Worm (Caenorhabditis elegans) whole organism, L4/young adult: Measurements from ENCODE around the gene H10E21.5.

ENCODE experiments used
- W03F9.2 ChIP-seq: fragments of 150-350 bp; optimal IDR thresholded peaks from 2 replicates; lab custom pipeline; 2014; ENCODE audit warnings: missing biosample characterization, missing genetic modification characterization
- dao-5 ChIP-seq: sonication (generic microtip); optimal IDR thresholded peaks from 2 replicates; lab custom pipeline; 2016; ENCODE audit warnings: missing genotype, missing genetic modification characterization, moderate library complexity, missing compliant biosample characterization
- him-1 ChIP-seq: sonication (generic microtip); optimal IDR thresholded peaks from 2 replicates; lab custom pipeline; 2016; ENCODE audit warnings: missing genotype, missing genetic modification reagents, missing genetic modification characterization, missing compliant biosample characterization

H10E21.5 gene

DNA sequence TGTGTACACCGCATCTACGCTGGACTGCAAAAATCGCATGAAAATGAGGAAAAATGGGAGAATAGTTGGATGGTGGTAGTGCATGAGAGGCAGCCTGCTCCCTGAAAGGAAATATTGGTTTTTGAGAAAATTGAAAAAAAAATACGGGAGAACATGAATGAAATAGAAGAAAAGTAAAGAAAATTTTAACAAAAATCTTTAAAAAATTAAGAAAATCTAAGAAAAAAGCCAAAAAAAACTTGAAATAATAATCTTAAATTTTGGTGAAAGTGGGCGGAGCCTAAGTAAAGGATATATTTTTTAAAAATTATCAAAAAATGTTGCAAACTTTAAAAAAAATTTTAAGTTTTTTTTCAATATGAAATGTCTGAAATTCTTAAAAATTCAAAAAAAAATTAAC is at the start of gene H10E21.5:
H10E21.5 (minus strand) TSS at position 101 of the 400 bp plus-strand sequence.
- TF ChIP-seq dao-5 (tag; lab: Kevin White, UChicago) (no peak), him-1 (no peak), W03F9.2 (tag; lab: Kevin White, UChicago) (no peak)

DNA sequence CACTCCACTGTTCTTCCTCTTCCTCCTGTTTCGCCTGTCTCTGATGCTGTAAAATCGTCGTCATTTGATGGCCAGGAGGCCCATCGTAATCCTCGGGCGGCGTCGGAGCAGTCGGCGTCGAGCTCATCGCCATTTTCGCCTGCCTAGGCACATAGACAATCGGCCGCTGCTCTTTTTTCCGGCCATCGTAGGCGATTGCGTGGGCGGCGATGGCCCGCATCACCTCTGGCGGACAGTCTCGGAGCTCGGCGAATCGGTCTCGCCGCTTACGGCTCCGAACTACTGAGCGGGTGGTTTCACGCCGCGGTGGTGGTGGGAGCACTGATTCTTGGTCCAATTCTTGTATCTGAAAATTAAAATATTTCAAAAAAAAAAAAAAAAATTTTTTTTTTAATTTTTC is 48.3 kb upstream of the H10E21.5 start:
- no peak for TF ChIP-seq dao-5 (tag; lab: Kevin White, UChicago)
- TF ChIP-seq him-1 = no peak
- TF ChIP-seq W03F9.2 (tag; lab: Kevin White, UChicago) = no peak

DNA sequence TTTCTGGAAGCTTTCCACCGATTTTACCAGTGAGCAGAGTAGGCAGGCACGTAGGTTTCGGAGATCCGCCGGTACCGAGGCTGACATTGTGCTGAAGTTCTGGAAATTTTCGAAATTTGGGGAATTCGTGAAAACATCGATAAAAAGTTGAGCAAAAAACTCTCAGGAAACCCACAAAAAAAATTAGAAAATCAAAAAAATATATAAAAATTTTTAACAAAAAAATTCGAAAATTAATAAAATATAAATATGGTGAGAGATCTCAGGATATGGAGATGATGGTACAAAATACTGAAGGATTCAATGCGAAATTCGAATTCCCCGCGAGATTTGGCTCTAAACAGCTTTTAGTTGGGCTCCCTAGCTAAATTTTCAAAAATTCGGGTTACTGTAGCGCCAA is 45.9 kb upstream of the H10E21.5 start, which contains the start of gene spt-4:
spt-4 (minus strand) TSS at position 101 of the 400 bp plus-strand sequence.
- TF ChIP-seq W03F9.2 (tag; lab: Kevin White, UChicago) = no peak
- no peak for TF ChIP-seq dao-5 (tag; lab: Kevin White, UChicago)
- TF ChIP-seq him-1 = no peak

DNA sequence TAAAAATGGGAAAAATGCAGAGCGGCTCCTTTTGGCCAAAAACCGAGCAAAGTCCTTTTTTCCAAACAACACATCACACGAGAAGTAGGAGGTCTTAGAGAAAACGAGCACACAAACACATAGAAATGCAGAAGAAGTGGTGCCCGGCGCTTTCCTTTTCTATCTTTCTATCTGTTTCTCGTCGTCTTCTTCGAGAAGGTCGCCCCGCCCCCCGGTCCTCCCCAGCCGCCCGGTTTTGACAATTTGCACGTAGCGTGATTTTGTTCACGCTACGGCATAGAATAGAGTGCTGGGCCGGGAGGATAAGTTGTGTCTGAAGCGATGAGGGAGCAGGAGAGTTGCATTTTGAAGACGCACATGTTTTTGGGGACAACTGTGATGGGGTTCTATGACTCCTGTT is 43.3 kb upstream of the H10E21.5 start:
- TF ChIP-seq dao-5 (tag; lab: Kevin White, UChicago) = no peak
- TF ChIP-seq him-1 = peak; percentile 54
- TF ChIP-seq W03F9.2 (tag; lab: Kevin White, UChicago) = no peak

DNA sequence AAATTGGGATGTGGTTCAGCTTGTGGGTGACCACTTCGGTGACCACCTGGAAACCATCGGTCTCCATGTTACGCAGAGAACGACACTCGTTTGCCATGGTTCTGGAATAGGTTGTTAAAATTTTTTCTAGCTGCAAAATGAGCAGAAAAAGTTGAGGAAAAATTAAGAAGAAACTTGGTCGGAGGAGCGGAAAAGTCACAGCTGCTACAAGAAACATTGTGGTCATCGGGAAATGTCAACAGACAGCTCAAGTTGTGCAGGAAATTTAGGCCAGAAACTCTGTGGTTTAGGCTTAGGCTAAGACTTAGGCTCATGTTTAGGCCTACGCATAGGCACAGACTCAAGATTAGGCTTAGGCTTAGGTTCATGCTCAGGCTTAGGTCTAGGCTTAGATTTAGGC is 42.4 kb upstream of the H10E21.5 start, which contains the start of gene pck-1:
pck-1 (minus strand) TSS at position 101 of the 400 bp plus-strand sequence.
- TF ChIP-seq dao-5 (tag; lab: Kevin White, UChicago) (no peak), him-1 (no peak), W03F9.2 (tag; lab: Kevin White, UChicago) (no peak)

DNA sequence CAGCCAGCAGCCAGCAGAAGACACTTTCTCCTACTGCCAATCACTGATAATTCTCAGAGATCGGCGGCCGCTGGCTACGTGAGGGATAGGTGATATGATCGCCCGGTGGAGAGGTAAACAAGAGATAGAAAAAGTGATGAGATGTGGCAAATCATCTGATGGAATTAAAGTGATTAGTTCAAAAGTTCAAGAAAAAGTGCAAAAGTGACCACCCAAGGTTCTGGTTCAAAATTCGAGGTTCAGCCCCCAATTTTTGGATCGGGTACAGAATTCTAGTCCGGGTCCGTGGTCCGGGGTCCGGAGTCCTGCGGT is 41.8 kb upstream of the H10E21.5 start:
- TF ChIP-seq dao-5 (tag; lab: Kevin White, UChicago) (no peak), him-1 (no peak), W03F9.2 (tag; lab: Kevin White, UChicago) (no peak)

DNA sequence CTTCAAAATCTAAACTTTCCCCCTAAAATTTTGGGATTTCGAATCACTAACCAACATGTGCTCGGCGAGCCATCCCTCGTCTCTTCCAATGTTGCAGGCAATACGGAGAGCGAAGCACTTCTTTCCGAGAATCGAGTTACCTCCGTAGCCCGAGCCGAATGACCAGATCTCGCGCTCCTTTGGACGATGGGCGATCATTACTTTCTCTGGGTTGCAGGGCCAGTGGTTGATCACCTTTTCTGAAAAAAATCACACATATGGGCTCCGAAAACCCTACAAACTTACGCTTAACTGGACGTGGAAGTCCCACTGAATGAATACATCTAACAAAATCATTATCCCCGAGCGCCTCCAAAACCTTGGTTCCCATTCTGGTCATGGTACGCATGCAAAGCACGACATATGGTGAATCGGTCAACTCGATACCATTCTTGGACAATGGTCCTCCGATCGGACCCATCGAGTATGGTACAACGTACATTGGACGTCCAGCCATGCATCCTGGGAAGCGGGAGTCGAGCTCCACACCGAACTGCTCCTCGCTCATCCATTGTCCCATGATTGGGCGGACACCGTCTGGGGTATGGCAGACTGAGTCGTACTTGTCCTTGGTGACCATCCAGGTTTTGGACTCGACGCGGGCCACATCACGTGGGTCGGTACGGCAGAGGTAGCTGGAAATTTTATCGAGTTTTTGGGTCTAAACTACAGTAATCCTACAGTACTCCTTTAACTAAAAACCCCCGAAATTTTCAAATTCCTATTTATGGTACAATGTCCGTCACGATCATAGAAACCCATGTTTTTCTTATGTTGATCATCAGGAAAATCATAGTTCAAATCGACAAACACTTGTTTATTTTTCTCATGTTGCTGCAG is 41.2 kb upstream of the H10E21.5 start:
- no peak for TF ChIP-seq dao-5 (tag; lab: Kevin White, UChicago)
- TF ChIP-seq W03F9.2 (tag; lab: Kevin White, UChicago) = no peak
- no peak for TF ChIP-seq him-1

DNA sequence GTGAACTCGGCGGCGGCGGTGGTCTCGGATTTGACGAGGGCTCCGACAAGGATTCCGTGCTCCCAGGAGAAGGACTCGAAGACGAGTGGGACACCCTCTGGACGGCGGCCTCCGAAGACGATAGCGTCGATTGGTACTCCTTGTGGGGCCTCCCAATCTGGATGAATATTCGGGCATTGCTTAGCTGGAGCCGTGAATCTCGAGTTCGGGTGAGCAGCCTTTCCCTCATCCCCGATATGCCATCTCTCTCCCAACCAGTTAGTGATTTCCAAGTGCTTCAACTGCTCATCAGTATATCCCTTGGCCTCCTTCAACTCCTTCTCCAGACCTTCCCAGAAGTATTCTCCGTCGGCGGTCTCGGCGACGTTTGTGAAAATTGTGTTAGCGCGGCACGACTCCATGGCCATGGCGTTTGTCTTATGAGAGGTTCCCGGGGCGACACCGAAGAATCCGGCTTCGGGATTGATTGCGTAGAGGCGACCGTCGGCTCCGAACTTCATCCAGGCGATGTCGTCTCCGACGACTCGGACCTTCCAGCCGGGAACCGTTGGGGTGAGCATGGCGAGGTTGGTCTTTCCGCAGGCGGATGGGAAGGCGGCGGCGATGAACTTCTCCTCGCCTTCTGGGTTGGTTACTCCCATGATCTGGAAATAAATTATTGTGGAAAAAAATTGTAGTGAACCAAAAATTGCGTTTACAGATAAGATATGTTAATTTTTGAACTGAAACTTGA is 40.0 kb upstream of the H10E21.5 start:
- TF ChIP-seq him-1 = no peak
- no peak for TF ChIP-seq dao-5 (tag; lab: Kevin White, UChicago)
- no peak for TF ChIP-seq W03F9.2 (tag; lab: Kevin White, UChicago)

DNA sequence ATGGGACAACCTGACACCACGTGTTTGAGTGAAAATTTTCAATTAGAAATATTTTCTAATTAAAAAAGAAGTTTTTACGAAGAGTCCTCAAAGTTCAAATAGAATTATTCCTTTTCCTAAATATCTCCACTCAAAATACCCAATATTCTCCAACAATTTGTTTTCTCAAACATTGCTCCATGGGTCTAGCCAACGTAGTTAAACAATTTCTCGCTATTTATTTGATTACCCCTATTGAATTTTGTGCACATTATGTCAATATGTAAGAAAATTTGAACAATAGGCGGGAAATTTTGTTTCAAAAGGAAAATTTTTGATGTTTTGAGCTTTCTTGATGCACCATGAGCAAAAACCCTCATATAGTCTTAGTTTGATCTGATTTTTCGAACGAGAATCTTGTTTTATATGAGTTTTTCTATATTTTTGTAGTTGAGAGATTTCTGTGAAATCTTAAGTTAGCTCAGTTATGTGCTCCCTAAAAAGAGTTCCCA is 38.7 kb upstream of the H10E21.5 start:
- no peak for TF ChIP-seq dao-5 (tag; lab: Kevin White, UChicago)
- TF ChIP-seq W03F9.2 (tag; lab: Kevin White, UChicago) = no peak
- TF ChIP-seq him-1 = peak; percentile 51

DNA sequence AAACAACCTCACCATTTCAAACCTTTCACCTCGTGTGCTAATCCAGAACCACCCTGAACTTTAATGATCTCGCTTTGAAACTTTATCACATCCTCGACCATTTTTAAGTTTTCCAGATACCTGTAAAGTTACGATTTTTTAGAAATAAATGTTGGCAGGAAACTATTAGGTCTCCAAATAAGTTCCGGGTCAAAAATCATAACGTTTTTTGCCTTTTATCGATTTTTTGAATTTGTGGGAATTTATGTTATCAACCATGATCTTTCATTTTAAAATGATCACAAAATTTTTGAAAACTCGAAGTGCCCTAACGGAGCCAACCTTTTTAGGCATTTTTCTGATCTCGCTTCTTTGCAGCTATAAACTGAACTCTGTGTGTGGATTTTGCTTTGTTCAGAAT is 37.3 kb upstream of the H10E21.5 start, which contains the start of gene btb-5:
btb-5 (minus strand) TSS at position 101 of the 400 bp plus-strand sequence.
- TF ChIP-seq him-1 = no peak
- no peak for TF ChIP-seq W03F9.2 (tag; lab: Kevin White, UChicago)

DNA sequence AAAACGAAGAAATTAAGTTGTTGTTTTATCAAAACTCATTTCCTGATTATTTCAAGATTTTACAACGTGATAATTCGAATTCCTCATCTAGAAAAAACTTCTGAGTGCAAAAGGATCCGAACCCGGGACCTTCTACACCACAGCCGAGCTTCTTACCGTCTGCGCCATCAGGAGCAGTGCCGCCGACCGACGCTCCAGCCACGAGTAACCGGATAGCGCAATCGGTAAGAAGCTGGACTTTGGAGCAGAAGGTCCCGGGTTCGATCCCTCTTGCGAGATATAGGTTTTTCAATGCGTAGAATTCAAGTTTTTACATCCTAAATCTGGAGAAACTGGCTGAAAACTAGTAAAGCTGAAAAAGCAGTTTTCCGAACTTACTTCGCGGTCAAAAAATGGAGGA is 29.9 kb upstream of the H10E21.5 start:
- no peak for TF ChIP-seq him-1
- no peak for TF ChIP-seq W03F9.2 (tag; lab: Kevin White, UChicago)
- no peak for TF ChIP-seq dao-5 (tag; lab: Kevin White, UChicago)

DNA sequence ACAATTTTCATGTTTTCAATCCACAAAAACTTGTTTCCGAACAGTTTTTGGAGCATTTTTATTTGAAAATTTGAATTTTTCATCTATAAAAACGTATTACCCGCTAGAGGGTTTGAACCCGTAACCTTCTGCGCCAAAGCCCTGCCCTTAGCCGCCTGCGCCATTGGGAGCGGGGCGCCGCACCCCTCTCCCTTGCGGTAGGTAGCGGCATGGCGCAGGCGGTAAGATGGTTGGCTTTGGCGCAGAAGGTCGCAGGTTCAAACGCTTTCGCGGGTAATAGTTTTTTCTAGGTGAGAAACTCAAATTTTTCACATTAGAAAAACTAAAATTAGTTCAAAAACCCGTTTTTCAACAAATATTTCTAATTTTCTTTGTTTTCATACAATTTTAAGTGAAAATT is 27.9 kb upstream of the H10E21.5 start:
- TF ChIP-seq him-1 = no peak
- no peak for TF ChIP-seq dao-5 (tag; lab: Kevin White, UChicago)
- TF ChIP-seq W03F9.2 (tag; lab: Kevin White, UChicago) = no peak

DNA sequence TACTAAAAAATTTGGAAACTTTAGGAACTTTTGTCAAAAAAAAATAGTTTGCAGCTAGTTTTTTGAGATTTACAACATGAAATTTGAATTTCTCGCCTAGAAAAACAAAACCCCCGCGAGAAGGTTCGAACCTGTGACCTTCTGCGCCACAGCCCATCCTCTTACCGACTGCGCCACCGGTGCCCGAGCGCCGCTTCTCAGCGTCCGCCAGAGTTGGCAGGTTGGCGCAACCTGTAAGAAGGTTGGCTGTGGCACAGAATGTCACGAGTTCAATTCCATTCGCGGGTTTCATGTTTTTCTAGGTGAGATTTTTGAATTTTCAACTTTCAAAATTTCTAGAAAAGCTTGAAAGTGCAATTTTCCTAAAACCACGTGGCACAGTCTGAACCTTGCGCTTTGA is 26.7 kb upstream of the H10E21.5 start:
- TF ChIP-seq him-1 = no peak
- TF ChIP-seq dao-5 (tag; lab: Kevin White, UChicago) = no peak
- no peak for TF ChIP-seq W03F9.2 (tag; lab: Kevin White, UChicago)

DNA sequence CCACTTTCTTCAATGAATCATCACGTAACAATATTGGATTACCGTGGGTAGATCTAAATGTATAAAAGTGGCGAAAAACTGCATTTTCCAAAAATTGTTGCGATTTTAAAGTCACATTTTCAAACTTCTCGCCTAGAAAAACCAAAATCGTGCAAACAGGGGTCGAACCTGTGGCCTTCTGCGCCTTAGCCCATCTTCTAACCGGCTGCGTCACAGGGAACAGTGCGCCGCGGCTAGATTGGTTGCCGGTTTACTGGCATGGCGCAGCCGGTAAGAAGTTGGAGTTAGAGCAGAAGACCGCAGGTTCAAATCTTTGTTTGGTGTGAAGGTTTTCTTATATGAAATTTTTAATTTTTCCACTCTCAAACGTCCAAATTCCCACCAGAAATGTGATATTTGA is 25.3 kb upstream of the H10E21.5 start:
- TF ChIP-seq W03F9.2 (tag; lab: Kevin White, UChicago) = no peak
- no peak for TF ChIP-seq dao-5 (tag; lab: Kevin White, UChicago)
- TF ChIP-seq him-1 = no peak
